Worm (Caenorhabditis elegans): ENCODE results near the gene ins-9.
A peak's percentile ranks its signal among the peaks of the same experiment; 100 is the strongest.

Gene ins-9

ce11 chrX:8846447-8847237 lies 19.8 kb downstream of the ins-9 start, which contains the start of gene C28G1.10:
Gene C28G1.10 (plus strand): TSS chrX:8847122.
- TF ChIP-seq pbrm-1 (GFP tag; IDR thresholded peaks at IDR 0.05) (0 out of 2 replicates have a peak, but pooled peaks have one; percentile 38), snpc-1.3 (tag; optimal IDR thresholded peaks at IDR 0.05; ENCODE audit: insufficient read depth) (peak; percentile 50), tbp1 (GFP tag; optimal IDR thresholded peaks at IDR 0.05) (peak; percentile 85), nhr-90 (tag; optimal IDR thresholded peaks at IDR 0.05) (peak; percentile 62), lir-1 (GFP tag; conservative IDR thresholded peaks at IDR 0.05) (no peak), ama-1 (optimal IDR thresholded peaks at IDR 0.05) (no peak), ama-1 (GFP tag; optimal IDR thresholded peaks at IDR 0.05) (no peak), lin-40 (tag; optimal IDR thresholded peaks at IDR 0.05) (peak; percentile 23), hmg-1.2 (GFP tag; IDR thresholded peaks at IDR 0.05) (peak; percentile 63), nfya-2 (GFP tag; IDR thresholded peaks at IDR 0.05) (0 out of 2 replicates have a peak, but pooled peaks have one; percentile 27), B0261.1 (tag; optimal IDR thresholded peaks at IDR 0.05) (peak; percentile 76), madf-10 (tag; optimal IDR thresholded peaks at IDR 0.05) (no peak), fkh-3 (tag; optimal IDR thresholded peaks at IDR 0.05) (no peak), C17E4.6 (GFP tag; IDR thresholded peaks at IDR 0.05) (no peak), ztf-25 (GFP tag; IDR thresholded peaks at IDR 0.05) (peak; percentile 80; the same call in 1 of the 2 replicates), nhr-120 (GFP tag; IDR thresholded peaks at IDR 0.05) (0 out of 2 replicates have a peak, but pooled peaks have one; percentile 67), T07F8.4 (tag; optimal IDR thresholded peaks at IDR 0.05) (peak; percentile 27), die-1 (tag; optimal IDR thresholded peaks at IDR 0.05) (peak; percentile 85), snpc-3.4 (tag; optimal IDR thresholded peaks at IDR 0.05) (peak; percentile 49), let-607 (tag; optimal IDR thresholded peaks at IDR 0.05) (no peak), aptf-2 (GFP tag; conservative IDR thresholded peaks at IDR 0.05) (0 out of 2 replicates have a peak, but pooled peaks have one; percentile 15), Y56A3A.18 (GFP tag; IDR thresholded peaks at IDR 0.05) (peak; percentile 40), attf-5 (GFP tag; optimal IDR thresholded peaks at IDR 0.05) (peak; percentile 25), ceh-40 (GFP tag; IDR thresholded peaks at IDR 0.05) (peak; percentile 49; the same call in 1 of the 2 replicates), Y79H2A.3 (GFP tag; conservative IDR thresholded peaks at IDR 0.05) (no peak), nhr-80 (tag; optimal IDR thresholded peaks at IDR 0.05) (peak; percentile 61), zim-3 (tag; optimal IDR thresholded peaks at IDR 0.05) (peak; percentile 45), Y53F4B.3 (GFP tag; IDR thresholded peaks at IDR 0.05) (peak; percentile 29), nfyb-1 (GFP tag; IDR thresholded peaks at IDR 0.05) (peak; percentile 53; the same call in 1 of the 2 replicates), lag-1 (GFP tag; IDR thresholded peaks at IDR 0.05) (0 out of 2 replicates have a peak, but pooled peaks have one; percentile 15), rec-8 (tag; optimal IDR thresholded peaks at IDR 0.05) (peak; percentile 17 to 24), hrde-1 (tag; optimal IDR thresholded peaks at IDR 0.05; ENCODE audit: borderline replicate concordance) (peak; percentile 29), cebp-1 (GFP tag; IDR thresholded peaks at IDR 0.05) (peak; percentile 15; the same call in 1 of the 2 replicates), cebp-1 (tag; optimal IDR thresholded peaks at IDR 0.05) (no peak), egl-44 (GFP tag; IDR thresholded peaks at IDR 0.05) (peak; percentile 62; the same call in 1 of the 2 replicates), mxl-1 (tag; optimal IDR thresholded peaks at IDR 0.05) (peak; percentile 36), F49E8.2 (tag; optimal IDR thresholded peaks at IDR 0.05; ENCODE audit: insufficient read depth) (no peak), D2030.7 (GFP tag; IDR thresholded peaks at IDR 0.05) (peak; percentile 75), rpc-1 (optimal IDR thresholded peaks at IDR 0.05) (peak; percentile 81), rpc-1 (tag; optimal IDR thresholded peaks at IDR 0.05) (peak; percentile 97), bed-1 (GFP tag; IDR thresholded peaks at IDR 0.05) (peak; percentile 81; the same call in 1 of the 2 replicates), snpc-4 (GFP tag; optimal IDR thresholded peaks at IDR 0.05) (peak; percentile 53), snpc-4 (tag; optimal IDR thresholded peaks at IDR 0.05) (peak in 1 of 4 experiments; percentile 61), him-1 (tag; optimal IDR thresholded peaks at IDR 0.05) (peak; percentile 43), somi-1 (GFP tag; optimal IDR thresholded peaks at IDR 0.05) (peak; percentile 6), ztf-26 (tag; optimal IDR thresholded peaks at IDR 0.05) (no peak)
